Fruit fly (Drosophila melanogaster) whole organism, embryonic: ENCODE results near the gene Stat92E.

Experiments used
- Abd-B ChIP-seq: fragments of 200-800 bp; sonication (Bioruptor generic); optimal IDR thresholded peaks from 2 replicates; lab custom pipeline; 2018; ENCODE audit warnings: missing biosample characterization, mild to moderate bottlenecking, missing genetic modification characterization, moderate library complexity
- Bdp1 ChIP-seq: fragments of 200-800 bp; sonication (Bioruptor generic); optimal IDR thresholded peaks from 3 replicates; lab custom pipeline; 2016; ENCODE audit warnings: missing biosample characterization, missing genetic modification characterization
- CG10959 ChIP-seq: fragments of 200-800 bp; sonication (Bioruptor generic); IDR thresholded peaks from 2 replicates; pipeline ENCODE4 v1.3.6; 2022; ENCODE audit warnings: missing biosample characterization, missing genetic modification characterization
- CG11695 ChIP-seq: fragments of 200-800 bp; sonication (Bioruptor generic); IDR thresholded peaks from 3 replicates; pipeline ENCODE4 v1.3.6; 2022; ENCODE audit warnings: missing biosample characterization, missing genetic modification characterization
- CG12219 ChIP-seq: fragments of 200-800 bp; sonication (Bioruptor generic); optimal IDR thresholded peaks from 3 replicates; lab custom pipeline; 2018; ENCODE audit warnings: missing biosample characterization, mild to moderate bottlenecking, missing genetic modification characterization
- CG13775 ChIP-seq: fragments of 200-800 bp; sonication (Bioruptor generic); optimal IDR thresholded peaks from 3 replicates; lab custom pipeline; 2017; ENCODE audit warnings: missing biosample characterization, mild to moderate bottlenecking, missing genetic modification characterization
- CG15269 ChIP-seq: fragments of 200-800 bp; sonication (Bioruptor generic); optimal IDR thresholded peaks from 2 replicates; lab custom pipeline; 2018; ENCODE audit warnings: missing biosample characterization, mild to moderate bottlenecking, missing genetic modification characterization, moderate library complexity
- CG15601 ChIP-seq: fragments of 200-800 bp; sonication (Bioruptor generic); optimal IDR thresholded peaks from 3 replicates; lab custom pipeline; 2019; ENCODE audit warnings: missing biosample characterization, mild to moderate bottlenecking, missing genetic modification characterization, moderate library complexity
- CG15696 ChIP-seq: fragments of 200-800 bp; sonication (Bioruptor generic); optimal IDR thresholded peaks from 2 replicates; lab custom pipeline; 2019; ENCODE audit warnings: missing biosample characterization, mild to moderate bottlenecking, missing genetic modification characterization, moderate library complexity
- CG16779 ChIP-seq: fragments of 200-800 bp; sonication (Bioruptor generic); IDR thresholded peaks from 2 replicates; pipeline ENCODE4 v1.3.6; 2022; ENCODE audit warnings: missing biosample characterization, missing genetic modification characterization
- CG17328 ChIP-seq: fragments of 200-800 bp; sonication (Bioruptor generic); IDR thresholded peaks from 2 replicates; pipeline ENCODE4 v1.3.6; 2022; ENCODE audit warnings: missing biosample characterization, missing genetic modification characterization
- CG18262 ChIP-seq: fragments of 200-800 bp; optimal IDR thresholded peaks from 3 replicates; lab custom pipeline; 2019; ENCODE audit warnings: missing biosample characterization, mild to moderate bottlenecking, missing genetic modification characterization, moderate library complexity
- CG2129 ChIP-seq: fragments of 200-800 bp; sonication (Bioruptor generic); IDR thresholded peaks from 2 replicates; pipeline ENCODE4 v1.3.6; 2022; ENCODE audit warnings: missing biosample characterization, missing genetic modification characterization; ENCODE audit not compliant: partially characterized antibody
- CG2202 ChIP-seq: fragments of 200-800 bp; sonication (Bioruptor generic); optimal IDR thresholded peaks from 2 replicates; lab custom pipeline; 2018; ENCODE audit warnings: missing biosample characterization, mild to moderate bottlenecking, missing genetic modification characterization
- CG4282 ChIP-seq: fragments of 200-800 bp; sonication (Bioruptor generic); optimal IDR thresholded peaks from 2 replicates; lab custom pipeline; 2016; ENCODE audit warnings: missing biosample characterization, missing genetic modification characterization
- CG4328 ChIP-seq: fragments of 200-800 bp; sonication (Bioruptor generic); optimal IDR thresholded peaks from 3 replicates; lab custom pipeline; 2017; ENCODE audit warnings: missing biosample characterization, missing genetic modification reagents, missing genetic modification characterization
- CG5245 ChIP-seq: fragments of 200-800 bp; sonication (Bioruptor generic); optimal IDR thresholded peaks from 3 replicates; lab custom pipeline; 2016; ENCODE audit warnings: missing biosample characterization, missing genetic modification characterization
- CG6175 ChIP-seq: fragments of 200-800 bp; sonication (Bioruptor generic); IDR thresholded peaks from 3 replicates; pipeline ENCODE4 v1.3.6; 2022; ENCODE audit warnings: missing biosample characterization, missing genetic modification characterization
- CG6254 ChIP-seq: fragments of 200-800 bp; sonication (Bioruptor generic); optimal IDR thresholded peaks from 3 replicates; lab custom pipeline; 2017; ENCODE audit warnings: mild to moderate bottlenecking, missing biosample characterization, missing genetic modification reagents, missing genetic modification characterization
- CG6854 ChIP-seq: fragments of 200-800 bp; sonication (Bioruptor generic); optimal IDR thresholded peaks from 3 replicates; lab custom pipeline; 2017; ENCODE audit warnings: missing biosample characterization, mild to moderate bottlenecking, missing genetic modification characterization
- CG7271 ChIP-seq: fragments of 200-800 bp; sonication (Bioruptor generic); optimal IDR thresholded peaks from 2 replicates; lab custom pipeline; 2018; ENCODE audit warnings: missing biosample characterization, mild to moderate bottlenecking, missing genetic modification characterization, moderate library complexity
- CG7928 ChIP-seq: fragments of 200-800 bp; sonication (Bioruptor generic); optimal IDR thresholded peaks from 2 replicates; lab custom pipeline; 2017; ENCODE audit warnings: missing biosample characterization, mild to moderate bottlenecking, missing genetic modification characterization
- CG8765 ChIP-seq: fragments of 200-800 bp; sonication (Bioruptor generic); IDR thresholded peaks from 2 replicates; pipeline ENCODE4 v1.3.6; 2022; ENCODE audit warnings: missing biosample characterization, missing genetic modification characterization
- Dbx ChIP-seq: fragments of 200-800 bp; sonication (Bioruptor generic); IDR thresholded peaks from 3 replicates; pipeline ENCODE4 v1.3.6; 2022; ENCODE audit warnings: missing biosample characterization, missing genetic modification characterization
- H15 ChIP-seq: fragments of 200-800 bp; sonication (Bioruptor generic); IDR thresholded peaks from 3 replicates; pipeline ENCODE4 v1.3.6; 2022; ENCODE audit warnings: missing biosample characterization, missing genetic modification characterization
- HLH3B ChIP-seq: fragments of 200-800 bp; sonication (Bioruptor generic); IDR thresholded peaks from 2 replicates; pipeline ENCODE4 v1.3.6; 2022; ENCODE audit warnings: missing biosample characterization, missing genetic modification characterization
- HLHmδ ChIP-seq: fragments of 200-800 bp; sonication (Bioruptor generic); optimal IDR thresholded peaks from 2 replicates; lab custom pipeline; 2018; ENCODE audit warnings: missing biosample characterization, mild to moderate bottlenecking, missing genetic modification characterization, moderate library complexity
- Hr39 ChIP-seq: fragments of >200 bp; optimal IDR thresholded peaks from 2 replicates; lab custom pipeline; 2017
- Hsf ChIP-seq: fragments of 200-800 bp; sonication (Bioruptor generic); optimal IDR thresholded peaks from 3 replicates; lab custom pipeline; 2016; ENCODE audit warnings: missing biosample characterization, missing genetic modification characterization
- MBD-R2 ChIP-seq: fragments of 200-800 bp; sonication (Bioruptor generic); IDR thresholded peaks from 2 replicates; pipeline ENCODE4 v1.3.6; 2022; ENCODE audit warnings: missing biosample characterization, missing genetic modification characterization
- NC2α ChIP-seq: fragments of 200-800 bp; sonication (Bioruptor generic); optimal IDR thresholded peaks from 2 replicates; lab custom pipeline; 2016; ENCODE audit warnings: missing biosample characterization, missing genetic modification characterization
- ato ChIP-seq: fragments of 200-800 bp; sonication (Bioruptor generic); IDR thresholded peaks from 2 replicates; pipeline ENCODE4 v1.3.6; 2022; ENCODE audit warnings: missing biosample characterization, missing genetic modification characterization; ENCODE audit not compliant: partially characterized antibody
- bigmax ChIP-seq: fragments of 200-800 bp; sonication (Bioruptor generic); optimal IDR thresholded peaks from 2 replicates; lab custom pipeline; 2018; ENCODE audit warnings: missing biosample characterization, mild to moderate bottlenecking, missing genetic modification characterization
- crc ChIP-seq: fragments of 200-800 bp; sonication (Bioruptor generic); optimal IDR thresholded peaks from 2 replicates; lab custom pipeline; 2016; ENCODE audit warnings: missing biosample characterization, missing genetic modification characterization
- fd64A ChIP-seq: fragments of 200-800 bp; sonication (Bioruptor generic); optimal IDR thresholded peaks from 3 replicates; lab custom pipeline; 2018; ENCODE audit warnings: missing biosample characterization, mild to moderate bottlenecking, missing genetic modification characterization
- fru ChIP-seq: fragments of >200 bp; optimal IDR thresholded peaks from 2 replicates; lab custom pipeline; 2017
- h ChIP-seq: fragments of >200 bp; optimal IDR thresholded peaks from 2 replicates; lab custom pipeline; 2017
- jigr1 ChIP-seq: fragments of 200-800 bp; sonication (Bioruptor generic); IDR thresholded peaks from 3 replicates; pipeline ENCODE4 v1.3.6; 2022; ENCODE audit warnings: missing biosample characterization, missing genetic modification characterization
- jing ChIP-seq: fragments of 200-800 bp; sonication (Bioruptor generic); optimal IDR thresholded peaks from 2 replicates; lab custom pipeline; 2018; ENCODE audit warnings: missing biosample characterization, mild to moderate bottlenecking, missing genetic modification characterization
- klu ChIP-seq: fragments of 200-800 bp; sonication (Bioruptor generic); IDR thresholded peaks from 2 replicates; pipeline ENCODE4 v1.3.6; 2022; ENCODE audit warnings: missing biosample characterization, missing genetic modification characterization
- lbe ChIP-seq: fragments of 200-800 bp; sonication (Bioruptor generic); optimal IDR thresholded peaks from 2 replicates; lab custom pipeline; 2016; ENCODE audit warnings: missing biosample characterization, mild to moderate bottlenecking, missing genetic modification characterization
- onecut ChIP-seq: fragments of 200-800 bp; sonication (Bioruptor generic); IDR thresholded peaks from 2 replicates; pipeline ENCODE4 v1.3.6; 2022; ENCODE audit warnings: missing biosample characterization, missing genetic modification characterization
- pita ChIP-seq: fragments of 200-800 bp; sonication (Bioruptor generic); optimal IDR thresholded peaks from 2 replicates; lab custom pipeline; 2017; ENCODE audit warnings: missing biosample characterization, mild to moderate bottlenecking, missing genetic modification characterization
- sc ChIP-seq, 3 experiments: fragments of >200 bp in 2 of 3; fragments of 200-800 bp in 1 of 3; sonication (Bioruptor generic) in 1 of 3; optimal IDR thresholded peaks; 2 replicates in 2 of 3; 3 replicates in 1 of 3; lab custom pipeline; 2017; ENCODE audit warnings: mild to moderate bottlenecking in 1 of 3, missing biosample characterization in 1 of 3, missing genetic modification characterization in 1 of 3, missing genetic modification reagents in 1 of 3
- sens-2 ChIP-seq: fragments of 200-800 bp; sonication (Bioruptor generic); IDR thresholded peaks from 2 replicates; pipeline ENCODE4 v1.3.6; 2022; ENCODE audit warnings: missing biosample characterization, missing genetic modification characterization
- sima ChIP-seq: fragments of 200-800 bp; sonication (Bioruptor generic); optimal IDR thresholded peaks from 2 replicates; lab custom pipeline; 2016; ENCODE audit warnings: missing biosample characterization, missing genetic modification characterization
- stc ChIP-seq: fragments of 200-800 bp; sonication (Bioruptor generic); IDR thresholded peaks from 2 replicates; pipeline ENCODE4 v1.3.6; 2022; ENCODE audit warnings: missing biosample characterization, missing genetic modification characterization
- tna ChIP-seq: fragments of 200-800 bp; sonication (Bioruptor generic); IDR thresholded peaks from 2 replicates; pipeline ENCODE4 v1.3.6; 2022; ENCODE audit warnings: missing biosample characterization, missing genetic modification characterization; ENCODE audit not compliant: partially characterized antibody
- vfl ChIP-seq: fragments of 200-800 bp; sonication (Bioruptor generic); optimal IDR thresholded peaks from 2 replicates; lab custom pipeline; 2016; ENCODE audit warnings: missing biosample characterization, missing genetic modification characterization
- zfh1 ChIP-seq: fragments of 200-800 bp; sonication (Bioruptor generic); IDR thresholded peaks from 3 replicates; pipeline ENCODE4 v1.3.6; 2022; ENCODE audit warnings: missing biosample characterization, missing genetic modification characterization

Gene Stat92E

DNA sequence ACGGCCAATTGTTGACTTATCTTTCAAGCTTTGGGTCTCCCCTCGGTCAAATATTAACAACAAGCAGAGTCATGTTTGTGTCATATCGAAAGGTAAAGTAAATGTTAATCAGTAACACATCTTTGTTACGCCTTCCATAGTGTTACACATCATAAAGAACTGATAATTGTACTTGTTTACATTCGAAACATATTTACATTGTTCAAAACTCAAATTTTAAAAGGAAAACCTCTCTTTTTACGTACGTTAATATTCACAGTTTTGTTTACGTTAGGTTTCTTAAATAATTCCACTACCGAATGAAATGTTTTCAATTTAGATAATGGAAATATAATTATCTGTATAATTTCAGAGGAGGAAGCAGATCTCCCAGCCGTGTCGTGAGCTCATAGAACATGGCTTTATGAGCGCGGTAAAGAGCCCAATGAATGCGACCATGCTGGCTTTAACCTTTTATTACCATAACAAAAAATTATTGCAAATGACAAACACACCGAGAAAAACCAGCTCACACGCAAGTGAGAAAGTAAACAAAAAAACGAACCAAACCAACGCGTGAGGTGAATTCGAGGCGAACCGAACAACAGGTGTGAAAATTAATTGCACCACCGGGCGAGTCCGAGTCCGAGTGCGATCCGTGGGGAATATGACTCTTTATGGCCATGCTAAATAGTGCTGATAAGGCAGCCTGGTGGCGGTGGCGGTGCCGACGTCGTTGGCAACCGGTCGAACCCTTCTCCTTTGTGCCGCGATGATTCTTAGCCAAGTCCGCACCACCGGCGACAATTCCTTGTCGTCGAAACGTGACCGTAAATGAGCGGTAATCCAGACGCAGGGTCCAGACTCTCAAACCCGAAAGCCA is 9.6 kb downstream of the Stat92E start (continued):
- peak; percentile 49; the same call in 1 of the 2 replicates for TF ChIP-seq HLH3B (GFP tag; lab: Robert Waterston, UW)
- TF ChIP-seq jing (GFP tag; lab: Kevin White, UChicago), result no peak
- TF ChIP-seq Dbx (GFP tag; lab: Robert Waterston, UW), result no peak
- no peak for TF ChIP-seq CG16779 (GFP tag; lab: Robert Waterston, UW)
- no peak for TF ChIP-seq h
- no peak for TF ChIP-seq fru
- no peak for TF ChIP-seq CG7928 (GFP tag; lab: Kevin White, UChicago)
- TF ChIP-seq CG6254 (GFP tag; lab: Kevin White, UChicago), result peak; percentile 20
- no peak for TF ChIP-seq NC2α (GFP tag; lab: Kevin White, UChicago)
- TF ChIP-seq sima (GFP tag; lab: Kevin White, UChicago), result no peak
- no peak for TF ChIP-seq CG13775 (GFP tag; lab: Kevin White, UChicago)
- no peak for TF ChIP-seq lbe (GFP tag; lab: Kevin White, UChicago)
- TF ChIP-seq Bdp1 (GFP tag; lab: Kevin White, UChicago), result no peak
- no peak for TF ChIP-seq jigr1 (GFP tag; lab: Robert Waterston, UW)
- no peak for TF ChIP-seq CG7271
- peak; percentile 32; the same call in 1 of the 2 replicates for TF ChIP-seq onecut (GFP tag; lab: Robert Waterston, UW)
- no peak for TF ChIP-seq sens-2 (GFP tag; lab: Robert Waterston, UW)
- no peak for TF ChIP-seq CG15269 (tag; lab: Kevin White, UChicago)
- no peak for TF ChIP-seq klu (GFP tag; lab: Robert Waterston, UW)
- TF ChIP-seq CG12219 (GFP tag; lab: Kevin White, UChicago), result peak; percentile 41
- TF ChIP-seq Hr39 (lab: Kevin White, UChicago), result no peak
- no peak for TF ChIP-seq HLHmδ (GFP tag; lab: Kevin White, UChicago)
- no peak for TF ChIP-seq MBD-R2 (GFP tag; lab: Robert Waterston, UW)
- TF ChIP-seq Abd-B (GFP tag; lab: Kevin White, UChicago), result no peak
- TF ChIP-seq CG8765 (GFP tag; lab: Robert Waterston, UW), result no peak
- no peak for TF ChIP-seq CG10959 (GFP tag; lab: Robert Waterston, UW)
- no peak for TF ChIP-seq bigmax (GFP tag; lab: Kevin White, UChicago)
- peak; percentile 81 for TF ChIP-seq CG15601 (tag; lab: Kevin White, UChicago)
- no peak for TF ChIP-seq pita (GFP tag; lab: Kevin White, UChicago)
- peak; percentile 13 for TF ChIP-seq CG6854 (GFP tag; lab: Kevin White, UChicago)
- TF ChIP-seq CG5245 (GFP tag; lab: Kevin White, UChicago), result no peak
- TF ChIP-seq CG11695 (GFP tag; lab: Robert Waterston, UW), result peak; percentile 56; the same call in 1 of the 3 replicates
- TF ChIP-seq tna (GFP tag; lab: Robert Waterston, UW), result no peak
- no peak for TF ChIP-seq crc (GFP tag; lab: Kevin White, UChicago)
- TF ChIP-seq Hsf (GFP tag; lab: Kevin White, UChicago), result no peak
- TF ChIP-seq CG4282 (GFP tag; lab: Kevin White, UChicago), result no peak
- peak; percentile 77 for TF ChIP-seq CG2202 (tag; lab: Kevin White, UChicago)
- no peak for TF ChIP-seq ato (GFP tag; lab: Robert Waterston, UW)
- TF ChIP-seq sc (optimal IDR thresholded peaks at IDR 0.05; lab: Kevin White, UChicago), result no peak
- TF ChIP-seq sc (GFP tag; optimal IDR thresholded peaks at IDR 0.05; lab: Kevin White, UChicago), result peak; percentile 14
- no peak for TF ChIP-seq H15 (GFP tag; lab: Robert Waterston, UW)
- no peak for TF ChIP-seq stc
- no peak for TF ChIP-seq CG2129 (GFP tag; lab: Robert Waterston, UW)
- no peak for TF ChIP-seq CG6175 (GFP tag; lab: Robert Waterston, UW)
- no peak for TF ChIP-seq CG17328 (GFP tag; lab: Robert Waterston, UW)
- TF ChIP-seq CG15696 (tag; lab: Kevin White, UChicago), result peak; percentile 90
- peak; percentile 61 for TF ChIP-seq CG18262 (tag; lab: Kevin White, UChicago)
- no peak for TF ChIP-seq vfl (GFP tag; lab: Kevin White, UChicago)
- peak; percentile 17 for TF ChIP-seq fd64A
- TF ChIP-seq zfh1 (GFP tag; lab: Robert Waterston, UW), result peak; percentile 60; the same call in 2 of the 3 replicates
- TF ChIP-seq CG4328, result peak; percentile 36
